Fruit fly (Drosophila melanogaster): ENCODE measurements around the gene JhI-21.

Gene JhI-21

dm6 chr2L:12007331-12007791 lies 48.5 kb downstream of the JhI-21 start (continued):
- no peak for TF ChIP-seq C15 (GFP tag; IDR thresholded peaks at IDR 0.05)
- peak; percentile 50 for TF ChIP-seq disco-r (GFP tag; optimal IDR thresholded peaks at IDR 0.05)
- no peak for TF ChIP-seq CG4282 (GFP tag; optimal IDR thresholded peaks at IDR 0.05)
- TF ChIP-seq CG34224 (GFP tag; IDR thresholded peaks at IDR 0.05; ENCODE audit: partially characterized antibody), result no peak
- TF ChIP-seq CG13123 (GFP tag; optimal IDR thresholded peaks at IDR 0.05), result no peak
- no peak for TF ChIP-seq CG16863 (GFP tag; optimal IDR thresholded peaks at IDR 0.05)
- no peak for TF ChIP-seq Rx (GFP tag; IDR thresholded peaks at IDR 0.05)
- TF ChIP-seq CG13287 (GFP tag; IDR thresholded peaks at IDR 0.05; ENCODE audit: partially characterized antibody), result no peak
- peak; percentile 25 for TF ChIP-seq h (optimal IDR thresholded peaks at IDR 0.05)
- TF ChIP-seq Ets65A (GFP tag), result no peak
- peak; percentile 92 for TF ChIP-seq onecut (GFP tag; IDR thresholded peaks at IDR 0.05)
- peak; percentile 66 for TF ChIP-seq NC2β (GFP tag; optimal IDR thresholded peaks at IDR 0.05)
- TF ChIP-seq NC2α (GFP tag; optimal IDR thresholded peaks at IDR 0.05), result peak; percentile 33
- no peak for TF ChIP-seq knrl (GFP tag; IDR thresholded peaks at IDR 0.05; ENCODE audit: partially characterized antibody)
- no peak for TF ChIP-seq CG2889 (GFP tag; IDR thresholded peaks at IDR 0.05)
- TF ChIP-seq exex (tag; optimal IDR thresholded peaks at IDR 0.05), result peak; percentile 76
- no peak for TF ChIP-seq Oaz (GFP tag; IDR thresholded peaks at IDR 0.05)
- TF ChIP-seq prd (optimal IDR thresholded peaks at IDR 0.05), result no peak
- no peak for TF ChIP-seq prd (GFP tag; IDR thresholded peaks at IDR 0.05)
- TF ChIP-seq tna (GFP tag; IDR thresholded peaks at IDR 0.05; ENCODE audit: partially characterized antibody), result no peak
- no peak for TF ChIP-seq CG9215 (GFP tag; IDR thresholded peaks at IDR 0.05)
- TF ChIP-seq CG10321 (GFP tag; IDR thresholded peaks at IDR 0.05), result no peak
- TF ChIP-seq crp (GFP tag; optimal IDR thresholded peaks at IDR 0.05), result no peak
- TF ChIP-seq NfI (GFP tag; optimal IDR thresholded peaks at IDR 0.05), result peak; percentile 75
- TF ChIP-seq NFAT (GFP tag; IDR thresholded peaks at IDR 0.05), result no peak
- peak; percentile 19 for TF ChIP-seq CG13424 (tag; optimal IDR thresholded peaks at IDR 0.05)
- peak; percentile 26 for TF ChIP-seq Max (GFP tag; optimal IDR thresholded peaks at IDR 0.05)
- peak; percentile 43 for TF ChIP-seq stwl (tag; optimal IDR thresholded peaks at IDR 0.05)
- TF ChIP-seq CG33557 (GFP tag; optimal IDR thresholded peaks at IDR 0.05), result peak; percentile 68
- no peak for TF ChIP-seq hb (GFP tag; IDR thresholded peaks at IDR 0.05; ENCODE audit: partially characterized antibody)
- TF ChIP-seq br (optimal IDR thresholded peaks at IDR 0.05), result no peak
- TF ChIP-seq lbe (GFP tag; optimal IDR thresholded peaks at IDR 0.05), result no peak
- TF ChIP-seq ATbp (GFP tag; optimal IDR thresholded peaks at IDR 0.05), result peak; percentile 0
- peak; percentile 80 for TF ChIP-seq CG12071 (GFP tag; optimal IDR thresholded peaks at IDR 0.05)
- TF ChIP-seq CG14667 (GFP tag; IDR thresholded peaks at IDR 0.05), result no peak
- TF ChIP-seq BtbVII (GFP tag; optimal IDR thresholded peaks at IDR 0.05), result peak; percentile 77
- TF ChIP-seq zen2 (GFP tag; IDR thresholded peaks at IDR 0.05; ENCODE audit: partially characterized antibody), result no peak
- peak; percentile 28 for TF ChIP-seq pho (GFP tag; optimal IDR thresholded peaks at IDR 0.05)
- TF ChIP-seq Abd-B (GFP tag; optimal IDR thresholded peaks at IDR 0.05), result no peak
- no peak for TF ChIP-seq fd96Cb (tag; optimal IDR thresholded peaks at IDR 0.05)
- no peak for TF ChIP-seq CG1792 (GFP tag; optimal IDR thresholded peaks at IDR 0.05)
- TF ChIP-seq zf30C (GFP tag; optimal IDR thresholded peaks at IDR 0.05), result peak; percentile 14
- TF ChIP-seq CG4328 (GFP tag; optimal IDR thresholded peaks at IDR 0.05), result peak; percentile 56
- TF ChIP-seq nmo (GFP tag; optimal IDR thresholded peaks at IDR 0.05), result peak; percentile 81
- TF ChIP-seq Lhr (GFP tag; optimal IDR thresholded peaks at IDR 0.05), result peak; percentile 100
- no peak for TF ChIP-seq CG5953 (GFP tag; IDR thresholded peaks at IDR 0.05)
- TF ChIP-seq Trl (optimal IDR thresholded peaks at IDR 0.05), result no peak
- TF ChIP-seq Trl (GFP tag; optimal IDR thresholded peaks at IDR 0.05), result no peak
- TF ChIP-seq wdn (GFP tag; IDR thresholded peaks at IDR 0.05), result no peak
- TF ChIP-seq ranshi (GFP tag; IDR thresholded peaks at IDR 0.05), result no peak
- peak; percentile 88 for TF ChIP-seq nerfin-1 (tag; optimal IDR thresholded peaks at IDR 0.05)
- no peak for TF ChIP-seq CG11247 (GFP tag; IDR thresholded peaks at IDR 0.05)
- TF ChIP-seq gce (GFP tag; IDR thresholded peaks at IDR 0.05), result no peak
